Worm (Caenorhabditis elegans) whole organism, L2 larva: ENCODE results near the gene C39B5.14.

Experiments used
- C34F6.9 ChIP-seq: fragments of 150-350 bp; optimal IDR thresholded peaks from 2 replicates; lab custom pipeline; 2014; ENCODE audit warnings: missing biosample characterization, missing genetic modification characterization
- R02D3.7 ChIP-seq: fragments of 150-350 bp; optimal IDR thresholded peaks from 2 replicates; lab custom pipeline; 2014; ENCODE audit warnings: missing biosample characterization, missing genetic modification characterization
- alr-1 ChIP-seq: fragments of 150-350 bp; optimal IDR thresholded peaks from 2 replicates; lab custom pipeline; 2014; ENCODE audit warnings: missing biosample characterization, missing genetic modification characterization
- aly-2 ChIP-seq: fragments of 150-350 bp; optimal IDR thresholded peaks from 2 replicates; lab custom pipeline; 2014; ENCODE audit warnings: missing biosample characterization, missing genetic modification characterization
- fos-1 ChIP-seq: fragments of 150-350 bp; optimal IDR thresholded peaks from 2 replicates; lab custom pipeline; 2014; ENCODE audit warnings: missing biosample characterization, missing genetic modification characterization
- lin-11 ChIP-seq: fragments of 150-350 bp; sonication (generic microtip); optimal IDR thresholded peaks from 2 replicates; lab custom pipeline; 2014; ENCODE audit warnings: missing biosample characterization, missing genetic modification characterization, inconsistent platforms, mixed read lengths
- lsy-2 ChIP-seq, 2 experiments: fragments of 150-350 bp in 1 of 2; sonication (generic microtip) in 1 of 2; optimal IDR thresholded peaks; 2 replicates each; lab custom pipeline; 2014 to 2017; ENCODE audit warnings: missing biosample characterization in 2 of 2, missing genetic modification characterization in 2 of 2
- mdl-1 ChIP-seq, 2 experiments: fragments of 150-350 bp in 1 of 2; sonication (generic microtip) in 1 of 2; optimal IDR thresholded peaks; 2 replicates each; lab custom pipeline; 2017; ENCODE audit warnings: missing biosample characterization in 2 of 2, missing genetic modification characterization in 2 of 2
- unc-39 ChIP-seq: fragments of 150-350 bp; optimal IDR thresholded peaks from 2 replicates; lab custom pipeline; 2014; ENCODE audit warnings: missing biosample characterization, missing genetic modification characterization
- ztf-1 ChIP-seq: fragments of 200-800 bp; sonication (Bioruptor generic); conservative IDR thresholded peaks from 2 replicates; pipeline ENCODE4 v1.3.6; 2022; ENCODE audit warnings: missing genetic modification characterization, missing compliant biosample characterization
- ztf-4 ChIP-seq: fragments of 150-350 bp; optimal IDR thresholded peaks from 2 replicates; lab custom pipeline; 2014; ENCODE audit warnings: missing biosample characterization, missing genetic modification characterization

DNA sequence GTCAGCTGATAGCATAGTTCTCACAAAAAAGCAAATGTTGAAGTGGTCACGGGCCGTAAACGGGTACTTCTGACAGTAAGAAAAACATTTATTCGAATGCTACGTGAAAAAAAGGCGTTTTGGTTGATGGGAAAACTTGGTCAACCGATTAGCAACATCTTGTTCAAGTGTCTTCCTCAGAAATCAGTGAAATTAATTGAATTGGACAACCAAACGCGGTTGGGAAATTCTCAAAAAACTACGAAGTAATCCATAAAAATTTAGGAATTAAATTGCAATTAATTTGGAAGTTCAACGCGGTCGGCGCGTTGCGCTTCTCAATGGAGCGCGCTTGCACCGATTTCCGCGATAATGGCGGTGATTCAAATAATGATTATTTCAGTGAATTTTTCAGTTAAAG, 48.1 kb downstream of the C39B5.14 start:
- TF ChIP-seq aly-2 (tag; lab: Kevin White, UChicago): no peak
- no peak for TF ChIP-seq C34F6.9 (tag; lab: Kevin White, UChicago)
- TF ChIP-seq R02D3.7 (tag; lab: Kevin White, UChicago): no peak
- TF ChIP-seq ztf-4 (tag; lab: Kevin White, UChicago): no peak
- TF ChIP-seq mdl-1 (tag; optimal IDR thresholded peaks at IDR 0.05; lab: Kevin White, UChicago): no peak
- TF ChIP-seq ztf-1 (GFP tag; lab: Robert Waterston, UW): no peak
- TF ChIP-seq alr-1 (tag; lab: Kevin White, UChicago): no peak
- no peak for TF ChIP-seq unc-39
- TF ChIP-seq fos-1 (tag; lab: Kevin White, UChicago): no peak
- TF ChIP-seq lin-11: no peak
- TF ChIP-seq lsy-2 (tag; optimal IDR thresholded peaks at IDR 0.05; lab: Kevin White, UChicago): no peak
